Worm (Caenorhabditis elegans) whole organism, L4/young adult: ENCODE measurements around the gene swt-4.

ENCODE experiments used
- W03F9.2 ChIP-seq: fragments of 150-350 bp; optimal IDR thresholded peaks from 2 replicates; lab custom pipeline; 2014; ENCODE audit warnings: missing biosample characterization, missing genetic modification characterization
- dao-5 ChIP-seq: sonication (generic microtip); optimal IDR thresholded peaks from 2 replicates; lab custom pipeline; 2016; ENCODE audit warnings: missing genotype, missing genetic modification characterization, moderate library complexity, missing compliant biosample characterization
- him-1 ChIP-seq: sonication (generic microtip); optimal IDR thresholded peaks from 2 replicates; lab custom pipeline; 2016; ENCODE audit warnings: missing genotype, missing genetic modification reagents, missing genetic modification characterization, missing compliant biosample characterization

The swt-4 gene

ce11 chrIII:10578873-10579272, 50.1 kb downstream of the swt-4 start:
- TF ChIP-seq W03F9.2 (tag; lab: Kevin White, UChicago): no peak
- TF ChIP-seq dao-5 (tag; lab: Kevin White, UChicago): no peak
- TF ChIP-seq him-1 (tag; lab: Kevin White, UChicago): no peak

DNA sequence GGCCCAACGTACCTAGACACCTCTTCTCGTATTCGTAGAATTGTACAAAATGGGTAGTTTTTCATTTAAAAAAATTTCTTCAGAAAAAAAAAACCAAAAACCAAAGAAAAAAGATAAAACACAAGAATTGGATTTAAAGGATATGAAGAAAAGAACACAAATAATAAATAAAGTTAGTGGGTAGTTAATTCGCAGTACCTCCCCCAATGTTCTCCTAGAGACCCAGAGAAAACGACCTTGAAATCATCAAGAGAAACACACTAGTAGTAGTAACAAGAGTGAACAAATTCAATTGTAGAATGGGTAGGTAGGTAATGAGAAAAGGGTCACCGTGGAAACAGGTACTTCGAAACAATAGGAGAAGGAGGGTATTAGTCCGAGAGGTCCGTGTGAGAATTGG, 51.2 kb downstream of the swt-4 start:
- TF ChIP-seq W03F9.2 (tag; lab: Kevin White, UChicago): no peak
- no peak for TF ChIP-seq him-1 (tag; lab: Kevin White, UChicago)
- no peak for TF ChIP-seq dao-5 (tag; lab: Kevin White, UChicago)
